Worm (Caenorhabditis elegans): ENCODE measurements around the gene T02G5.7.

ce11 chrII:7115638-7116037 is 40.2 kb downstream of the T02G5.7 start, which contains the start of gene cutl-5:
- no peak for TF ChIP-seq nhr-11 (tag; optimal IDR thresholded peaks at IDR 0.05)
- no peak for TF ChIP-seq ama-1 (optimal IDR thresholded peaks at IDR 0.05)
